Fruit fly (Drosophila melanogaster) whole organism, embryonic: Measurements from ENCODE around the gene CG14995.
A peak's percentile ranks its signal among the peaks of the same experiment; 100 is the strongest.

Experiments
- CG14441 ChIP-seq: fragments of 200-800 bp; sonication (Bioruptor generic); IDR thresholded peaks from 2 replicates; pipeline ENCODE4 v1.3.6; 2022; ENCODE audit warnings: missing biosample characterization, missing genetic modification characterization
- CG15479 ChIP-seq: fragments of 200-800 bp; sonication (Bioruptor generic); optimal IDR thresholded peaks from 3 replicates; lab custom pipeline; 2019; ENCODE audit warnings: missing biosample characterization, mild to moderate bottlenecking, missing genetic modification characterization, moderate library complexity
- CG1647 ChIP-seq: fragments of 200-800 bp; sonication (Bioruptor generic); optimal IDR thresholded peaks from 3 replicates; lab custom pipeline; 2016; ENCODE audit warnings: missing biosample characterization, missing genetic modification characterization
- CG18764 ChIP-seq: fragments of 200-800 bp; sonication (Bioruptor generic); optimal IDR thresholded peaks from 3 replicates; lab custom pipeline; 2016; ENCODE audit warnings: missing biosample characterization, missing genetic modification characterization
- CG30020 ChIP-seq: fragments of 200-800 bp; optimal IDR thresholded peaks from 2 replicates; lab custom pipeline; 2019; ENCODE audit warnings: missing biosample characterization, mild to moderate bottlenecking, missing genetic modification characterization, moderate library complexity
- CG30431 ChIP-seq: fragments of 200-800 bp; sonication (Bioruptor generic); optimal IDR thresholded peaks from 2 replicates; lab custom pipeline; 2017; ENCODE audit warnings: missing biosample characterization, missing genetic modification characterization
- CG4854 ChIP-seq: fragments of 200-800 bp; sonication (Bioruptor generic); optimal IDR thresholded peaks from 2 replicates; lab custom pipeline; 2016; ENCODE audit warnings: missing biosample characterization, missing genetic modification characterization, inconsistent platforms
- CG6654 ChIP-seq: fragments of 200-800 bp; sonication (Bioruptor generic); optimal IDR thresholded peaks from 2 replicates; lab custom pipeline; 2017; ENCODE audit warnings: missing biosample characterization, mild to moderate bottlenecking, missing genetic modification characterization
- CG7839 ChIP-seq: fragments of 200-800 bp; sonication (Bioruptor generic); optimal IDR thresholded peaks from 3 replicates; lab custom pipeline; 2018; ENCODE audit warnings: missing biosample characterization, mild to moderate bottlenecking, missing genetic modification characterization, moderate library complexity
- CG9797 ChIP-seq: fragments of 200-800 bp; sonication (Bioruptor generic); optimal IDR thresholded peaks from 3 replicates; lab custom pipeline; 2018; ENCODE audit warnings: missing biosample characterization, mild to moderate bottlenecking, missing genetic modification characterization
- CG9932 ChIP-seq: fragments of 200-800 bp; sonication (Bioruptor generic); IDR thresholded peaks from 2 replicates; pipeline ENCODE4 v1.3.6; 2022; ENCODE audit warnings: missing biosample characterization, missing genetic modification characterization
- Camta ChIP-seq: fragments of 200-800 bp; sonication (Bioruptor generic); optimal IDR thresholded peaks from 2 replicates; lab custom pipeline; 2016; ENCODE audit warnings: missing biosample characterization, missing genetic modification characterization
- Dbx ChIP-seq: fragments of 200-800 bp; sonication (Bioruptor generic); IDR thresholded peaks from 3 replicates; pipeline ENCODE4 v1.3.6; 2022; ENCODE audit warnings: missing biosample characterization, missing genetic modification characterization
- Doc3 ChIP-seq: fragments of 200-800 bp; sonication (Bioruptor generic); IDR thresholded peaks from 3 replicates; pipeline ENCODE4 v1.3.6; 2022; ENCODE audit warnings: missing biosample characterization, missing genetic modification characterization; ENCODE audit not compliant: partially characterized antibody
- E2f2 ChIP-seq: fragments of 200-800 bp; sonication (Bioruptor generic); IDR thresholded peaks from 2 replicates; pipeline ENCODE4 v1.3.6; 2022; ENCODE audit warnings: missing biosample characterization, missing genetic modification characterization
- Kr ChIP-seq: fragments of 200-800 bp; sonication (Bioruptor generic); optimal IDR thresholded peaks from 2 replicates; lab custom pipeline; 2017; ENCODE audit warnings: missing biosample characterization, mild to moderate bottlenecking, missing genetic modification characterization
- Lim3 ChIP-seq: fragments of 200-800 bp; sonication (Bioruptor generic); IDR thresholded peaks from 2 replicates; pipeline ENCODE4 v1.3.6; 2022; ENCODE audit warnings: missing biosample characterization, missing genetic modification characterization
- NFAT ChIP-seq: fragments of 200-800 bp; sonication (Bioruptor generic); IDR thresholded peaks from 2 replicates; pipeline ENCODE4 v1.3.6; 2022; ENCODE audit warnings: missing biosample characterization, missing genetic modification characterization
- NK7.1 ChIP-seq: fragments of 200-800 bp; sonication (Bioruptor generic); optimal IDR thresholded peaks from 3 replicates; lab custom pipeline; 2016; ENCODE audit warnings: missing biosample characterization, missing genetic modification characterization
- Neu2 ChIP-seq: fragments of 200-800 bp; sonication (Bioruptor generic); optimal IDR thresholded peaks from 3 replicates; lab custom pipeline; 2016; ENCODE audit warnings: missing biosample characterization, missing genetic modification characterization, borderline replicate concordance
- PHDP ChIP-seq: fragments of 200-800 bp; sonication (Bioruptor generic); optimal IDR thresholded peaks from 3 replicates; lab custom pipeline; 2018; ENCODE audit warnings: missing biosample characterization, mild to moderate bottlenecking, missing genetic modification characterization, moderate library complexity
- Sox102F ChIP-seq: fragments of 200-800 bp; sonication (Bioruptor generic); optimal IDR thresholded peaks from 2 replicates; lab custom pipeline; 2018; ENCODE audit warnings: missing biosample characterization, mild to moderate bottlenecking, missing genetic modification characterization, moderate library complexity
- Ssrp ChIP-seq: fragments of 200-800 bp; sonication (Bioruptor generic); optimal IDR thresholded peaks from 2 replicates; lab custom pipeline; 2018; ENCODE audit warnings: missing biosample characterization, mild to moderate bottlenecking, missing genetic modification characterization, moderate library complexity
- Tbp ChIP-seq: fragments of >200 bp; optimal IDR thresholded peaks from 2 replicates; lab custom pipeline; 2018; ENCODE audit warnings: missing biosample characterization, missing genetic modification characterization
- ac ChIP-seq: fragments of 200-800 bp; sonication (Bioruptor generic); optimal IDR thresholded peaks from 3 replicates; lab custom pipeline; 2017; ENCODE audit warnings: missing biosample characterization, mild to moderate bottlenecking, missing genetic modification characterization
- ap ChIP-seq: fragments of 200-800 bp; sonication (Bioruptor generic); IDR thresholded peaks from 2 replicates; pipeline ENCODE4 v1.3.6; 2022; ENCODE audit warnings: missing biosample characterization, missing genetic modification characterization
- bab2 ChIP-seq: fragments of 200-800 bp; sonication (Bioruptor generic); optimal IDR thresholded peaks from 2 replicates; lab custom pipeline; 2016; ENCODE audit warnings: missing biosample characterization, missing genetic modification characterization
- cato ChIP-seq: fragments of 200-800 bp; sonication (Bioruptor generic); optimal IDR thresholded peaks from 2 replicates; lab custom pipeline; 2016; ENCODE audit warnings: missing biosample characterization, missing genetic modification characterization, borderline replicate concordance
- ems ChIP-seq: fragments of 200-800 bp; sonication (Bioruptor generic); optimal IDR thresholded peaks from 3 replicates; lab custom pipeline; 2016; ENCODE audit warnings: missing biosample characterization, missing genetic modification characterization
- en ChIP-seq: fragments of 200-800 bp; sonication (Bioruptor generic); optimal IDR thresholded peaks from 2 replicates; lab custom pipeline; 2016; ENCODE audit warnings: missing biosample characterization, missing genetic modification characterization
- fd102C ChIP-seq: fragments of 200-800 bp; sonication (Bioruptor generic); optimal IDR thresholded peaks from 2 replicates; lab custom pipeline; 2018; ENCODE audit warnings: missing biosample characterization, mild to moderate bottlenecking, missing genetic modification characterization, moderate library complexity
- fru ChIP-seq: fragments of >200 bp; optimal IDR thresholded peaks from 2 replicates; lab custom pipeline; 2017
- gcm2 ChIP-seq: fragments of 200-800 bp; sonication (Bioruptor generic); optimal IDR thresholded peaks from 2 replicates; lab custom pipeline; 2016; ENCODE audit warnings: missing biosample characterization, missing genetic modification characterization
- gfzf ChIP-seq: fragments of 200-800 bp; sonication (Bioruptor generic); optimal IDR thresholded peaks from 2 replicates; lab custom pipeline; 2016; ENCODE audit warnings: missing biosample characterization, mild to moderate bottlenecking, missing genetic modification characterization, moderate library complexity
- h ChIP-seq: fragments of >200 bp; optimal IDR thresholded peaks from 2 replicates; lab custom pipeline; 2017
- kni ChIP-seq: fragments of 200-800 bp; sonication (Bioruptor generic); optimal IDR thresholded peaks from 3 replicates; lab custom pipeline; 2017; ENCODE audit warnings: mild to moderate bottlenecking, missing biosample characterization, missing genetic modification reagents, missing genetic modification characterization
- lab ChIP-seq: fragments of 200-800 bp; sonication (Bioruptor generic); optimal IDR thresholded peaks from 3 replicates; lab custom pipeline; 2017; ENCODE audit warnings: missing biosample characterization, missing genetic modification characterization, mild to moderate bottlenecking, moderate library complexity, missing genetic modification reagents
- nerfin-1 ChIP-seq: fragments of 200-800 bp; sonication (Bioruptor generic); optimal IDR thresholded peaks from 3 replicates; lab custom pipeline; 2019; ENCODE audit warnings: missing biosample characterization, mild to moderate bottlenecking, missing genetic modification characterization, moderate library complexity
- nmo ChIP-seq: fragments of 200-800 bp; sonication (Bioruptor generic); optimal IDR thresholded peaks from 2 replicates; lab custom pipeline; 2018; ENCODE audit warnings: missing biosample characterization, mild to moderate bottlenecking, missing genetic modification characterization, moderate library complexity
- sd ChIP-seq: fragments of 200-800 bp; sonication (Bioruptor generic); optimal IDR thresholded peaks from 3 replicates; lab custom pipeline; 2018; ENCODE audit warnings: missing biosample characterization, mild to moderate bottlenecking, missing genetic modification characterization, moderate library complexity
- slp2 ChIP-seq: fragments of 200-800 bp; sonication (Bioruptor generic); optimal IDR thresholded peaks from 2 replicates; lab custom pipeline; 2016; ENCODE audit warnings: missing biosample characterization, missing genetic modification characterization
- sna ChIP-seq: fragments of 200-800 bp; sonication (Bioruptor generic); IDR thresholded peaks from 2 replicates; pipeline ENCODE4 v1.3.6; 2022; ENCODE audit warnings: missing biosample characterization, missing genetic modification characterization; ENCODE audit not compliant: partially characterized antibody
- stc ChIP-seq: fragments of 200-800 bp; sonication (Bioruptor generic); IDR thresholded peaks from 2 replicates; pipeline ENCODE4 v1.3.6; 2022; ENCODE audit warnings: missing biosample characterization, missing genetic modification characterization
- tgo ChIP-seq: fragments of 200-800 bp; sonication (Bioruptor generic); IDR thresholded peaks from 3 replicates; pipeline ENCODE4 v1.3.6; 2022; ENCODE audit warnings: missing biosample characterization, missing genetic modification characterization
- toy ChIP-seq: fragments of 200-800 bp; sonication (Bioruptor generic); IDR thresholded peaks from 2 replicates; pipeline ENCODE4 v1.3.6; 2022; ENCODE audit warnings: missing biosample characterization, missing genetic modification characterization
- trem ChIP-seq: fragments of 200-800 bp; optimal IDR thresholded peaks from 3 replicates; lab custom pipeline; 2019; ENCODE audit warnings: missing biosample characterization, mild to moderate bottlenecking, missing genetic modification characterization, moderate library complexity
- tup ChIP-seq: fragments of 200-800 bp; sonication (Bioruptor generic); optimal IDR thresholded peaks from 2 replicates; lab custom pipeline; 2016; ENCODE audit warnings: missing biosample characterization, mild to moderate bottlenecking, missing genetic modification characterization, moderate library complexity
- wor ChIP-seq: fragments of 200-800 bp; sonication (Bioruptor generic); IDR thresholded peaks from 2 replicates; pipeline ENCODE4 v1.3.6; 2022; ENCODE audit warnings: missing biosample characterization, missing genetic modification characterization
- z ChIP-seq: fragments of 200-800 bp; sonication (Bioruptor generic); IDR thresholded peaks from 3 replicates; pipeline ENCODE4 v1.3.6; 2022; ENCODE audit warnings: missing biosample characterization, missing genetic modification characterization
- zen2 ChIP-seq: fragments of 200-800 bp; sonication (Bioruptor generic); IDR thresholded peaks from 3 replicates; pipeline ENCODE4 v1.3.6; 2022; ENCODE audit warnings: missing biosample characterization, missing genetic modification characterization; ENCODE audit not compliant: partially characterized antibody
- zf30C ChIP-seq: fragments of 200-800 bp; sonication (Bioruptor generic); optimal IDR thresholded peaks from 3 replicates; lab custom pipeline; 2018; ENCODE audit warnings: missing biosample characterization, mild to moderate bottlenecking, missing genetic modification characterization

Gene CG14995

DNA sequence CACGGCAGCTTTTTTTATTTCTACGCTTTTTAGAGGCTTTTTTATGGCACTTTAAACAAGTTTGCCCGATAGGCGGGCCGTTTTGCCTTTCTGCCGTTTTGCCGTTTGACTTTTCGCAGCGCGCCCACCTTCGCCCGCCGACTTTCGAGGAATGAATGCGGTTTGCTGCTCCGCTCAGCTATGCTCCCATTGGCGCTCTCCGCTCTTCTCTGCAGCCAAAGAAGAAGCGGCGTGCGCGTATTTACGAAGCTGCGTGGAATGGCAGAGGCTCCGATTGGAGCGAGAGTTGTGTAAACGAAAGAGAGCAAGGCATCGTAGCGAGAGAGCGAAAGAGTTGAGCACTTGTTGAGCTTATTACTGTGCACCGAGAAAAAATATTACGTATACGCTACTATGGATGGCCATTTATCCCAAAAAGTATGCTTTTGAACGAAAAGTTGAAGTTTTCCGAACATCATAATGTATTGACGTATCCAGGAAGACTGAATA is 31.5 kb downstream of the CG14995 start, which contains the start of gene wit (continued):
- TF ChIP-seq CG9932 (GFP tag; lab: Robert Waterston, UW) = peak; percentile 32
- TF ChIP-seq NK7.1 (GFP tag; lab: Kevin White, UChicago) = peak; percentile 20
- peak; percentile 88; the same call in 2 of the 3 replicates for TF ChIP-seq zen2 (GFP tag; lab: Robert Waterston, UW)
- TF ChIP-seq Neu2 (GFP tag; lab: Kevin White, UChicago) = no peak
- TF ChIP-seq ems (GFP tag; lab: Kevin White, UChicago) = peak; percentile 13
- no peak for TF ChIP-seq CG30431 (GFP tag; lab: Kevin White, UChicago)
- TF ChIP-seq cato (GFP tag; lab: Kevin White, UChicago) = no peak
- no peak for TF ChIP-seq trem
- no peak for TF ChIP-seq Lim3 (GFP tag; lab: Robert Waterston, UW)
- TF ChIP-seq sd = peak; percentile 87
- TF ChIP-seq Dbx = 0 out of 3 replicates have a peak, but pooled peaks have one; percentile 51
- TF ChIP-seq CG6654 (GFP tag; lab: Kevin White, UChicago) = no peak
- no peak for TF ChIP-seq CG7839
- no peak for TF ChIP-seq h (lab: Kevin White, UChicago)
- TF ChIP-seq Sox102F = peak; percentile 12
- TF ChIP-seq CG4854 (GFP tag; lab: Kevin White, UChicago) = peak; percentile 5
- TF ChIP-seq ac (GFP tag; lab: Kevin White, UChicago) = no peak
- TF ChIP-seq NFAT = no peak
- TF ChIP-seq fd102C (GFP tag; lab: Kevin White, UChicago) = no peak
- TF ChIP-seq Kr = no peak
- TF ChIP-seq Camta (GFP tag; lab: Kevin White, UChicago) = peak; percentile 17
- no peak for TF ChIP-seq CG15479 (GFP tag; lab: Kevin White, UChicago)
- no peak for TF ChIP-seq bab2 (GFP tag; lab: Kevin White, UChicago)
- TF ChIP-seq CG30020 = no peak
- TF ChIP-seq Ssrp (tag; lab: Kevin White, UChicago) = no peak
- 0 out of 3 replicates have a peak, but pooled peaks have one; percentile 19 for TF ChIP-seq tgo (GFP tag; lab: Robert Waterston, UW)
- TF ChIP-seq ap (GFP tag; lab: Robert Waterston, UW) = no peak
- peak; percentile 47 for TF ChIP-seq PHDP (tag; lab: Kevin White, UChicago)
- TF ChIP-seq nmo (GFP tag; lab: Kevin White, UChicago) = no peak
- no peak for TF ChIP-seq nerfin-1 (tag; lab: Kevin White, UChicago)
- TF ChIP-seq en = no peak
- no peak for TF ChIP-seq slp2 (GFP tag; lab: Kevin White, UChicago)
- no peak for TF ChIP-seq gcm2 (GFP tag; lab: Kevin White, UChicago)
- TF ChIP-seq CG1647 (GFP tag; lab: Kevin White, UChicago) = no peak
- peak; percentile 17; the same call in 1 of the 2 replicates for TF ChIP-seq E2f2
- peak; percentile 48; the same call in 1 of the 3 replicates for TF ChIP-seq Doc3 (GFP tag; lab: Robert Waterston, UW)
- no peak for TF ChIP-seq CG9797
- peak; percentile 32 for TF ChIP-seq gfzf (GFP tag; lab: Kevin White, UChicago)
- TF ChIP-seq z (GFP tag; lab: Robert Waterston, UW) = peak; percentile 93
- no peak for TF ChIP-seq wor
- peak; percentile 60 for TF ChIP-seq lab
- no peak for TF ChIP-seq CG14441 (GFP tag; lab: Robert Waterston, UW)
- TF ChIP-seq stc (GFP tag; lab: Robert Waterston, UW) = no peak
- TF ChIP-seq sna (GFP tag; lab: Robert Waterston, UW) = peak; percentile 70
- no peak for TF ChIP-seq tup (GFP tag; lab: Kevin White, UChicago)
- no peak for TF ChIP-seq toy (GFP tag; lab: Robert Waterston, UW)
- no peak for TF ChIP-seq CG18764 (GFP tag; lab: Kevin White, UChicago)
- no peak for TF ChIP-seq Tbp (GFP tag; lab: Kevin White, UChicago)
- TF ChIP-seq zf30C (GFP tag; lab: Kevin White, UChicago) = peak; percentile 74
- TF ChIP-seq fru (lab: Kevin White, UChicago) = no peak
- TF ChIP-seq kni (GFP tag; lab: Kevin White, UChicago) = peak; percentile 14
